Fruit fly (Drosophila melanogaster) whole organism, embryonic: ENCODE measurements around the gene Ciz1.

ENCODE experiments used
- Atf6 ChIP-seq: fragments of 200-800 bp; sonication (Bioruptor generic); IDR thresholded peaks from 2 replicates; pipeline ENCODE4 v1.3.6; 2022; ENCODE audit warnings: missing biosample characterization, missing genetic modification characterization
- CG10267 ChIP-seq: fragments of 200-800 bp; sonication (Bioruptor generic); optimal IDR thresholded peaks from 2 replicates; lab custom pipeline; 2018; ENCODE audit warnings: missing biosample characterization, mild to moderate bottlenecking, missing genetic modification characterization, moderate library complexity
- CG10959 ChIP-seq: fragments of 200-800 bp; sonication (Bioruptor generic); IDR thresholded peaks from 2 replicates; pipeline ENCODE4 v1.3.6; 2022; ENCODE audit warnings: missing biosample characterization, missing genetic modification characterization
- CG12155 ChIP-seq: fragments of 200-800 bp; sonication (Bioruptor generic); optimal IDR thresholded peaks from 3 replicates; lab custom pipeline; 2016; ENCODE audit warnings: missing biosample characterization, missing genetic modification characterization
- CG12391 ChIP-seq: fragments of 200-800 bp; sonication (Bioruptor generic); optimal IDR thresholded peaks from 3 replicates; lab custom pipeline; 2018; ENCODE audit warnings: missing biosample characterization, mild to moderate bottlenecking, missing genetic modification characterization, moderate library complexity
- CG12744 ChIP-seq: fragments of 200-800 bp; sonication (Bioruptor generic); optimal IDR thresholded peaks from 2 replicates; lab custom pipeline; 2016; ENCODE audit warnings: missing biosample characterization, missing genetic modification characterization
- CG14710 ChIP-seq: fragments of 200-800 bp; sonication (Bioruptor generic); optimal IDR thresholded peaks from 3 replicates; lab custom pipeline; 2019; ENCODE audit warnings: missing biosample characterization, mild to moderate bottlenecking, missing genetic modification characterization, moderate library complexity
- CG15514 ChIP-seq: fragments of 200-800 bp; sonication (Bioruptor generic); optimal IDR thresholded peaks from 3 replicates; lab custom pipeline; 2017; ENCODE audit warnings: missing biosample characterization, missing genetic modification characterization, mild to moderate bottlenecking, moderate library complexity, missing genetic modification reagents
- CG15601 ChIP-seq: fragments of 200-800 bp; sonication (Bioruptor generic); optimal IDR thresholded peaks from 3 replicates; lab custom pipeline; 2019; ENCODE audit warnings: missing biosample characterization, mild to moderate bottlenecking, missing genetic modification characterization, moderate library complexity
- CG17328 ChIP-seq: fragments of 200-800 bp; sonication (Bioruptor generic); IDR thresholded peaks from 2 replicates; pipeline ENCODE4 v1.3.6; 2022; ENCODE audit warnings: missing biosample characterization, missing genetic modification characterization
- CG17361 ChIP-seq: fragments of 200-800 bp; sonication (Bioruptor generic); IDR thresholded peaks from 3 replicates; pipeline ENCODE4 v1.3.6; 2022; ENCODE audit warnings: missing biosample characterization, missing genetic modification characterization
- CG18764 ChIP-seq: fragments of 200-800 bp; sonication (Bioruptor generic); optimal IDR thresholded peaks from 3 replicates; lab custom pipeline; 2016; ENCODE audit warnings: missing biosample characterization, missing genetic modification characterization
- CG2116 ChIP-seq: fragments of 200-800 bp; sonication (Bioruptor generic); optimal IDR thresholded peaks from 3 replicates; lab custom pipeline; 2018; ENCODE audit warnings: missing biosample characterization, mild to moderate bottlenecking, missing genetic modification characterization
- CG30403 ChIP-seq: fragments of 200-800 bp; sonication (Bioruptor generic); optimal IDR thresholded peaks from 3 replicates; lab custom pipeline; 2016; ENCODE audit warnings: missing biosample characterization, missing genetic modification characterization
- CG4282 ChIP-seq: fragments of 200-800 bp; sonication (Bioruptor generic); optimal IDR thresholded peaks from 2 replicates; lab custom pipeline; 2016; ENCODE audit warnings: missing biosample characterization, missing genetic modification characterization
- CG4617 ChIP-seq: fragments of 200-800 bp; sonication (Bioruptor generic); optimal IDR thresholded peaks from 3 replicates; lab custom pipeline; 2016; ENCODE audit warnings: missing biosample characterization, missing genetic modification characterization, borderline replicate concordance
- CG7556 ChIP-seq: fragments of 200-800 bp; sonication (Bioruptor generic); optimal IDR thresholded peaks from 2 replicates; lab custom pipeline; 2017; ENCODE audit warnings: missing biosample characterization, mild to moderate bottlenecking, missing genetic modification characterization
- CG9876 ChIP-seq: fragments of 200-800 bp; sonication (Bioruptor generic); optimal IDR thresholded peaks from 2 replicates; lab custom pipeline; 2016; ENCODE audit warnings: missing biosample characterization, missing genetic modification characterization
- CHES-1-like ChIP-seq: fragments of 200-800 bp; sonication (Bioruptor generic); optimal IDR thresholded peaks from 2 replicates; lab custom pipeline; 2016; ENCODE audit warnings: missing biosample characterization, missing genetic modification characterization
- Dbx ChIP-seq: fragments of 200-800 bp; sonication (Bioruptor generic); IDR thresholded peaks from 3 replicates; pipeline ENCODE4 v1.3.6; 2022; ENCODE audit warnings: missing biosample characterization, missing genetic modification characterization
- E2f1 ChIP-seq: fragments of 200-800 bp; sonication (Bioruptor generic); IDR thresholded peaks from 2 replicates; pipeline ENCODE4 v1.3.6; 2022; ENCODE audit warnings: missing biosample characterization, missing genetic modification characterization
- Ets65A ChIP-seq: fragments of 200-800 bp; sonication (Bioruptor generic); peaks from one replicate; lab custom pipeline; 2016; ENCODE audit warnings: missing biosample characterization, missing genetic modification characterization
- Fer1 ChIP-seq: fragments of 200-800 bp; sonication (Bioruptor generic); optimal IDR thresholded peaks from 2 replicates; lab custom pipeline; 2017; ENCODE audit warnings: missing biosample characterization, mild to moderate bottlenecking, missing genetic modification characterization
- GATAe ChIP-seq: fragments of 200-800 bp; sonication (Bioruptor generic); conservative IDR thresholded peaks from 2 replicates; pipeline ENCODE4 v1.3.6; 2022; ENCODE audit warnings: missing biosample characterization, missing genetic modification characterization
- HHEX ChIP-seq: fragments of 200-800 bp; sonication (Bioruptor generic); optimal IDR thresholded peaks from 3 replicates; lab custom pipeline; 2017; ENCODE audit warnings: missing biosample characterization, mild to moderate bottlenecking, missing genetic modification characterization, missing genetic modification reagents
- HLH54F ChIP-seq: fragments of 200-800 bp; sonication (Bioruptor generic); optimal IDR thresholded peaks from 3 replicates; lab custom pipeline; 2016; ENCODE audit warnings: missing biosample characterization, missing genetic modification characterization
- Hey ChIP-seq: fragments of 200-800 bp; sonication (Bioruptor generic); optimal IDR thresholded peaks from 3 replicates; lab custom pipeline; 2018; ENCODE audit warnings: missing biosample characterization, mild to moderate bottlenecking, missing genetic modification characterization
- HmgZ ChIP-seq: fragments of 200-800 bp; sonication (Bioruptor generic); optimal IDR thresholded peaks from 2 replicates; lab custom pipeline; 2018; ENCODE audit warnings: missing biosample characterization, mild to moderate bottlenecking, missing genetic modification characterization
- MBD-R2 ChIP-seq: fragments of 200-800 bp; sonication (Bioruptor generic); IDR thresholded peaks from 2 replicates; pipeline ENCODE4 v1.3.6; 2022; ENCODE audit warnings: missing biosample characterization, missing genetic modification characterization
- Med ChIP-seq: fragments of 200-800 bp; sonication (Bioruptor generic); peaks from one replicate; lab custom pipeline; 2016; ENCODE audit warnings: missing biosample characterization, missing genetic modification characterization, mild to moderate bottlenecking, inconsistent platforms, moderate library complexity
- NC2β ChIP-seq: fragments of 200-800 bp; sonication (Bioruptor generic); optimal IDR thresholded peaks from 2 replicates; lab custom pipeline; 2016; ENCODE audit warnings: missing biosample characterization, missing genetic modification characterization
- Sin3A ChIP-seq: fragments of >200 bp; optimal IDR thresholded peaks from 2 replicates; lab custom pipeline; 2018
- Sox100B ChIP-seq: fragments of 200-800 bp; sonication (Bioruptor generic); optimal IDR thresholded peaks from 3 replicates; lab custom pipeline; 2018; ENCODE audit warnings: missing biosample characterization, mild to moderate bottlenecking, missing genetic modification characterization
- Sry-β ChIP-seq: fragments of 200-800 bp; sonication (Bioruptor generic); optimal IDR thresholded peaks from 2 replicates; lab custom pipeline; 2018; ENCODE audit warnings: missing biosample characterization, mild to moderate bottlenecking, missing genetic modification characterization, moderate library complexity
- Ssrp ChIP-seq: fragments of 200-800 bp; sonication (Bioruptor generic); optimal IDR thresholded peaks from 2 replicates; lab custom pipeline; 2018; ENCODE audit warnings: missing biosample characterization, mild to moderate bottlenecking, missing genetic modification characterization, moderate library complexity
- Xbp1 ChIP-seq: fragments of 200-800 bp; sonication (Bioruptor generic); optimal IDR thresholded peaks from 3 replicates; lab custom pipeline; 2016; ENCODE audit warnings: missing biosample characterization, mild to moderate bottlenecking, missing genetic modification characterization
- ap ChIP-seq: fragments of 200-800 bp; sonication (Bioruptor generic); IDR thresholded peaks from 2 replicates; pipeline ENCODE4 v1.3.6; 2022; ENCODE audit warnings: missing biosample characterization, missing genetic modification characterization
- bcd ChIP-seq: fragments of 200-800 bp; sonication (Bioruptor generic); optimal IDR thresholded peaks from 2 replicates; lab custom pipeline; 2017; ENCODE audit warnings: missing biosample characterization, mild to moderate bottlenecking, missing genetic modification characterization
- fd3F ChIP-seq: fragments of 200-800 bp; sonication (Bioruptor generic); optimal IDR thresholded peaks from 2 replicates; lab custom pipeline; 2018; ENCODE audit warnings: missing biosample characterization, mild to moderate bottlenecking, missing genetic modification characterization, moderate library complexity
- hbn ChIP-seq: fragments of 200-800 bp; sonication (Bioruptor generic); IDR thresholded peaks from 2 replicates; pipeline ENCODE4 v1.3.6; 2022; ENCODE audit warnings: missing biosample characterization, missing genetic modification characterization; ENCODE audit not compliant: partially characterized antibody
- ind ChIP-seq: fragments of 200-800 bp; sonication (Bioruptor generic); optimal IDR thresholded peaks from 3 replicates; lab custom pipeline; 2016; ENCODE audit warnings: missing biosample characterization, missing genetic modification characterization
- kni ChIP-seq: fragments of 200-800 bp; sonication (Bioruptor generic); optimal IDR thresholded peaks from 3 replicates; lab custom pipeline; 2017; ENCODE audit warnings: mild to moderate bottlenecking, missing biosample characterization, missing genetic modification reagents, missing genetic modification characterization
- pan ChIP-seq, 4 experiments: fragments of >200 bp in 3 of 4; fragments of 200-800 bp in 1 of 4; sonication (Bioruptor generic) in 1 of 4; optimal IDR thresholded peaks in 3 of 4; IDR thresholded peaks in 1 of 4; 2 replicates each; pipeline versions ENCODE4 v1.3.6 to Lab custom; 2017 to 2022; ENCODE audit warnings: missing biosample characterization in 2 of 4, missing genetic modification characterization in 2 of 4, mixed read lengths in 1 of 4
- prd ChIP-seq, 3 experiments: fragments of >200 bp in 2 of 3; fragments of 200-800 bp in 1 of 3; sonication (Bioruptor generic) in 1 of 3; optimal IDR thresholded peaks in 2 of 3; IDR thresholded peaks in 1 of 3; 2 replicates in 2 of 3; 3 replicates in 1 of 3; pipeline versions ENCODE4 v1.3.6 to Lab custom; 2017 to 2022; ENCODE audit warnings: missing biosample characterization in 1 of 3, missing genetic modification characterization in 1 of 3
- sd ChIP-seq: fragments of 200-800 bp; sonication (Bioruptor generic); optimal IDR thresholded peaks from 3 replicates; lab custom pipeline; 2018; ENCODE audit warnings: missing biosample characterization, mild to moderate bottlenecking, missing genetic modification characterization, moderate library complexity
- sima ChIP-seq: fragments of 200-800 bp; sonication (Bioruptor generic); optimal IDR thresholded peaks from 2 replicates; lab custom pipeline; 2016; ENCODE audit warnings: missing biosample characterization, missing genetic modification characterization
- tin ChIP-seq: fragments of 200-800 bp; sonication (Bioruptor generic); optimal IDR thresholded peaks from 3 replicates; lab custom pipeline; 2016; ENCODE audit warnings: missing biosample characterization, missing genetic modification characterization
- tio ChIP-seq: fragments of 200-800 bp; sonication (Bioruptor generic); optimal IDR thresholded peaks from 2 replicates; lab custom pipeline; 2017; ENCODE audit warnings: missing biosample characterization, missing genetic modification characterization, inconsistent platforms
- vvl ChIP-seq: fragments of 200-800 bp; sonication (Bioruptor generic); IDR thresholded peaks from 2 replicates; pipeline ENCODE4 v1.3.6; 2022; ENCODE audit warnings: missing biosample characterization, missing genetic modification characterization
- wdn ChIP-seq: fragments of 200-800 bp; sonication (Bioruptor generic); IDR thresholded peaks from 2 replicates; pipeline ENCODE4 v1.3.6; 2022; ENCODE audit warnings: missing biosample characterization, missing genetic modification characterization

The Ciz1 gene

DNA sequence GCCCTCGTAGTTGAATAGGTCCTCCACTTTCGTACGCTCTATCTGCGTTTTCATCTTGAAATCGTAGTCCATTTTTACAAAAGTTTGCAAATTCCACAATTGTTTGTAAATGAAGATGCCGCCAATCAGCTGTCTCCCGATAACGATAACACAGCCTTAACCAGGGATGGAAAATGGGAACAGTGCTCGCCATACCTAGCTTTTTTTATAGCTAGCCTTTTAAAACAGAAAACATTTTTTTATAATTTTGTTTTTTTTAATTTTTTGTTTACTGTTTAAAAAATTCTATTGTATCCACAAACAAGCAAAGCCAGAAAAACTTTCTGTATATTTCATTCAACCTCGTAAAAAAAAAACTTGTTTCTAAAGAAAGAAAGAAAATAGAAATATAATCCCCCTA, 25.9 kb upstream of the Ciz1 start, which contains the start of gene Cdk8 (continued):
- TF ChIP-seq HHEX (GFP tag; lab: Kevin White, UChicago) (no peak), ap (GFP tag; lab: Robert Waterston, UW) (no peak), Atf6 (GFP tag; lab: Robert Waterston, UW) (peak; percentile 40; the same call in 1 of the 2 replicates), CG10959 (GFP tag; lab: Robert Waterston, UW) (no peak), Sry-β (GFP tag; lab: Kevin White, UChicago) (peak; percentile 92), CG12155 (GFP tag; lab: Kevin White, UChicago) (peak; percentile 15), vvl (GFP tag; lab: Robert Waterston, UW) (peak; percentile 56; the same call in 1 of the 2 replicates), pan (optimal IDR thresholded peaks at IDR 0.05; lab: Kevin White, UChicago) (no peak), pan (GFP tag; optimal IDR thresholded peaks at IDR 0.05 in 1 of 2, IDR thresholded peaks at IDR 0.05 in 1 of 2) (peak in 1 of 2 experiments; percentile 31), prd (optimal IDR thresholded peaks at IDR 0.05; lab: Kevin White, UChicago) (no peak), prd (GFP tag; IDR thresholded peaks at IDR 0.05; lab: Robert Waterston, UW) (peak; percentile 40; the same call in 1 of the 3 replicates), CG17361 (GFP tag; lab: Robert Waterston, UW) (0 out of 3 replicates have a peak, but pooled peaks have one; percentile 28), E2f1 (peak; percentile 19; the same call in 1 of the 2 replicates), Hey (no peak), CG30403 (GFP tag; lab: Kevin White, UChicago) (peak; percentile 56), Med (GFP tag; lab: Kevin White, UChicago) (peak; percentile 86), Fer1 (GFP tag; lab: Kevin White, UChicago) (peak; percentile 7), HmgZ (tag; lab: Kevin White, UChicago) (peak; percentile 45), CG4617 (GFP tag; lab: Kevin White, UChicago) (peak; percentile 4), GATAe (GFP tag; lab: Robert Waterston, UW) (no peak), tio (GFP tag; lab: Kevin White, UChicago) (no peak), HLH54F (GFP tag; lab: Kevin White, UChicago) (peak; percentile 32), CG18764 (GFP tag; lab: Kevin White, UChicago) (peak; percentile 26), sima (GFP tag; lab: Kevin White, UChicago) (no peak), Xbp1 (GFP tag; lab: Kevin White, UChicago) (peak; percentile 41), CG7556 (GFP tag; lab: Kevin White, UChicago) (peak; percentile 15), kni (GFP tag; lab: Kevin White, UChicago) (peak; percentile 42), ind (GFP tag; lab: Kevin White, UChicago) (peak; percentile 49), bcd (GFP tag; lab: Kevin White, UChicago) (no peak), hbn (GFP tag; lab: Robert Waterston, UW) (no peak), CG12744 (GFP tag; lab: Kevin White, UChicago) (peak; percentile 35), Dbx (peak; percentile 39; the same call in 1 of the 3 replicates), sd (peak; percentile 87), CG10267 (tag; lab: Kevin White, UChicago) (peak; percentile 43), CG9876 (no peak), fd3F (GFP tag; lab: Kevin White, UChicago) (peak; percentile 18), tin (peak; percentile 21), CG4282 (GFP tag; lab: Kevin White, UChicago) (no peak), CG2116 (GFP tag; lab: Kevin White, UChicago) (peak; percentile 8), Ets65A (GFP tag; lab: Kevin White, UChicago) (no peak), wdn (0 out of 2 replicates have a peak, but pooled peaks have one; percentile 19), Sin3A (lab: Kevin White, UChicago) (no peak), CG15601 (peak; percentile 17), Sox100B (no peak), MBD-R2 (peak; percentile 92), NC2β (GFP tag; lab: Kevin White, UChicago) (no peak), CHES-1-like (GFP tag; lab: Kevin White, UChicago) (peak; percentile 49), Ssrp (tag; lab: Kevin White, UChicago) (peak; percentile 8), CG15514 (GFP tag; lab: Kevin White, UChicago) (peak; percentile 39), CG17328 (GFP tag; lab: Robert Waterston, UW) (no peak; the same call in 1 of the 2 replicates), CG12391 (tag; lab: Kevin White, UChicago) (peak; percentile 66), CG14710 (tag; lab: Kevin White, UChicago) (peak; percentile 56)
